Worm (Caenorhabditis elegans): Measurements from ENCODE around the gene elli-1.

- TF ChIP-seq flt-1 (GFP tag; IDR thresholded peaks at IDR 0.05): peak; percentile 73
- no peak for TF ChIP-seq ztf-23 (GFP tag; IDR thresholded peaks at IDR 0.05)
- 0 out of 2 replicates have a peak, but pooled peaks have one; percentile 51 for TF ChIP-seq tab-1 (GFP tag; IDR thresholded peaks at IDR 0.05)
- peak; percentile 93 for TF ChIP-seq cog-1 (tag; optimal IDR thresholded peaks at IDR 0.05)
- no peak for TF ChIP-seq klf-2 (GFP tag; conservative IDR thresholded peaks at IDR 0.05)
- TF ChIP-seq ztf-29 (GFP tag; IDR thresholded peaks at IDR 0.05): peak; percentile 92
- no peak for TF ChIP-seq T22C8.4 (GFP tag; IDR thresholded peaks at IDR 0.05)
- no peak for TF ChIP-seq med-1 (GFP tag; optimal IDR thresholded peaks at IDR 0.05; ENCODE audit: insufficient read depth)
- no peak for TF ChIP-seq ref-1 (GFP tag; conservative IDR thresholded peaks at IDR 0.05)
Measured at ce11 chrIV:8782172-8782571, 27.5 kb upstream of the elli-1 start.
